Fruit fly (Drosophila melanogaster): ENCODE results near the gene CG32488.
A peak's percentile ranks its signal among the peaks of the same experiment; 100 is the strongest.

The CG32488 gene

DNA sequence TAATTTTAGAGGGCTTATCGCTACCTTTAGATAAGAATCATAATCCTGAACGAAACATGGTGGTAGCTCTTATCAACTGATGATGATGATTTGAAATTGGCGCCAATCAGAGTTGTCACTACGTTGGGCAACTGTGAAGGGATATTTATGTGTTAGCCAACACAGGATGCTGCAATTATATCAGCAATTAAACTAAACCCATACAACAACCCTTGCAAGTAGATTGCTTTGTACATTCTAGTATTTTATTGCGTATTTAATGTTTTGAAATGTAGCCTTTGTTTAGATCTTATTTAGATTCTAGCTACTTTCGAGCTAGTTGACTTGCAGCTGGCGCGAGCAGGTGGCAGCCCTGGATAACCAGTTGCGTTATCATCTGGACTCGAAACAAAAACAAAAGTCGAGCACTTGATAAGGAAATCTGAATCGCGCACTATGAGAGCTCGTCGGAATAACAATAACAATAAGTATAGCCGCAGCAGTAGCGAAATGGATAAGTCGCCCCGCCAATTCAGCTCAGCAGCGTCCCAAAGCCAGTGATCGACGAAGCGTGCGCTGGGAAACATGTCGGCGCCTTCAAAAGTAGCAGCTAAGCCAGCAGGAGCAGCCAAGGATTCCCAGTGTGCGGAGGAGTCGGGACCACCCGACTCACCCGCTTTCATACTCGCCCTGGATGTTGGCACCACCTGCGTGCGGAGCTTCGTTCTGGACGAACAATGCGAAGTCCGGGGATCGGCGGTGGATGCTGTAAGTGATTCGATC lies 36.4 kb upstream of the CG32488 start, which contains the start of gene CG1271 (continued):
- TF ChIP-seq esn (GFP tag; optimal IDR thresholded peaks at IDR 0.05) (peak; percentile 62), acj6 (GFP tag; optimal IDR thresholded peaks at IDR 0.05) (no peak), fd85E (GFP tag; optimal IDR thresholded peaks at IDR 0.05) (no peak), CG3032 (tag; optimal IDR thresholded peaks at IDR 0.05) (peak; percentile 63), OdsH (GFP tag; optimal IDR thresholded peaks at IDR 0.05) (no peak), Met (GFP tag; optimal IDR thresholded peaks at IDR 0.05) (no peak), CG32006 (GFP tag; optimal IDR thresholded peaks at IDR 0.05) (no peak), CG31627 (GFP tag; optimal IDR thresholded peaks at IDR 0.05) (peak; percentile 64), CG8319 (GFP tag; optimal IDR thresholded peaks at IDR 0.05) (peak; percentile 43), dsx (GFP tag; optimal IDR thresholded peaks at IDR 0.05; ENCODE audit: poor library complexity, severe bottlenecking) (peak; percentile 13), Sox102F (GFP tag; optimal IDR thresholded peaks at IDR 0.05) (no peak), fkh (GFP tag; optimal IDR thresholded peaks at IDR 0.05) (no peak), lz (GFP tag; optimal IDR thresholded peaks at IDR 0.05) (peak; percentile 59), CG3919 (GFP tag; optimal IDR thresholded peaks at IDR 0.05) (peak; percentile 69), Smox (GFP tag; optimal IDR thresholded peaks at IDR 0.05) (no peak), dac (GFP tag; optimal IDR thresholded peaks at IDR 0.05) (no peak), spab (GFP tag; optimal IDR thresholded peaks at IDR 0.05) (no peak), pdm3 (GFP tag; optimal IDR thresholded peaks at IDR 0.05) (no peak), CG7368 (GFP tag; optimal IDR thresholded peaks at IDR 0.05) (no peak), CG10669 (GFP tag; optimal IDR thresholded peaks at IDR 0.05) (no peak), CG6163 (GFP tag; IDR thresholded peaks at IDR 0.05) (peak; percentile 38; the same call in 2 of the 3 replicates), CG11294 (GFP tag; IDR thresholded peaks at IDR 0.05) (no peak), net (GFP tag; optimal IDR thresholded peaks at IDR 0.05) (no peak), Ets21C (GFP tag; optimal IDR thresholded peaks at IDR 0.05) (no peak), CG11902 (GFP tag; optimal IDR thresholded peaks at IDR 0.05) (peak; percentile 35), Hr39 (GFP tag; optimal IDR thresholded peaks at IDR 0.05) (no peak), ss (GFP tag; optimal IDR thresholded peaks at IDR 0.05) (peak in 1 of 2 experiments; percentile 40), vri (GFP tag; optimal IDR thresholded peaks at IDR 0.05) (peak; percentile 30), Blimp-1 (GFP tag; optimal IDR thresholded peaks at IDR 0.05) (peak; percentile 20)

DNA sequence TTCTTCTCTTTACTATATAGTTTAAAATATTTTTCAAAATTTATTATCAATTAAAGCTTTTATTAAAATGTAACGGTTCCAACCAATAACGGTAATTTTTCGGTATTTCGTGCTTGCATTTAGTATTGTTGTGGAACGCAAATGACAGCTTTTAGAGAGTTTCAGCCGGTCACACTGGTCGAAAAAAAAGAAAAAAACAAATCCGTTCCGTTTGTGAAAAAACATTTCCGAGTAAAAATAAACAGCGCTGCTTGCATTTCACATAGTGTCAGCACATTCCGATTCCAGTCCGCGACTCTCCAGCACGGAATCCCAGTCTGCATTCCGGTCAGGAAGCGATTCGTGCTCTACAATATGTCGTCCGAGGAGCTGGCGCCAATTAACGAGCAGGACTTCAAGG lies 34.3 kb upstream of the CG32488 start, which contains the start of gene CG32485:
Gene CG32485 (plus strand): TSS at position 139 of the 400 bp plus-strand sequence.
- TF ChIP-seq salr (GFP tag; optimal IDR thresholded peaks at IDR 0.05), result no peak
- TF ChIP-seq Ets21C (GFP tag; optimal IDR thresholded peaks at IDR 0.05), result no peak
- peak; percentile 58; the same call in 1 of the 3 replicates for TF ChIP-seq CG8119 (GFP tag; IDR thresholded peaks at IDR 0.05)
- no peak for TF ChIP-seq esn (GFP tag; optimal IDR thresholded peaks at IDR 0.05)
- no peak for TF ChIP-seq CG34406 (GFP tag; optimal IDR thresholded peaks at IDR 0.05)
- TF ChIP-seq Blimp-1 (GFP tag; optimal IDR thresholded peaks at IDR 0.05), result no peak
- no peak for TF ChIP-seq Met (GFP tag; optimal IDR thresholded peaks at IDR 0.05)
- TF ChIP-seq vri (GFP tag; optimal IDR thresholded peaks at IDR 0.05), result no peak
- peak; percentile 27 for TF ChIP-seq CG3032 (tag; optimal IDR thresholded peaks at IDR 0.05)
- peak in 1 of 2 experiments; percentile 22 for TF ChIP-seq ss (GFP tag; optimal IDR thresholded peaks at IDR 0.05)
- TF ChIP-seq CG9139 (GFP tag; optimal IDR thresholded peaks at IDR 0.05), result no peak
- TF ChIP-seq Hr4 (GFP tag; optimal IDR thresholded peaks at IDR 0.05), result no peak
- no peak for TF ChIP-seq Eip93F (GFP tag; optimal IDR thresholded peaks at IDR 0.05)
- no peak for TF ChIP-seq lz (GFP tag; optimal IDR thresholded peaks at IDR 0.05)
- TF ChIP-seq CG7368 (GFP tag; optimal IDR thresholded peaks at IDR 0.05), result no peak
- no peak for TF ChIP-seq CG11762 (GFP tag; optimal IDR thresholded peaks at IDR 0.05; ENCODE audit: insufficient read depth)
- no peak for TF ChIP-seq dsx (GFP tag; optimal IDR thresholded peaks at IDR 0.05; ENCODE audit: poor library complexity, severe bottlenecking)
- TF ChIP-seq CG3919 (GFP tag; optimal IDR thresholded peaks at IDR 0.05), result no peak
- no peak for TF ChIP-seq CG1621 (tag; optimal IDR thresholded peaks at IDR 0.05)
- no peak for TF ChIP-seq topi (GFP tag; optimal IDR thresholded peaks at IDR 0.05)
- no peak for TF ChIP-seq Lpt (GFP tag; optimal IDR thresholded peaks at IDR 0.05)
- TF ChIP-seq CG10669 (GFP tag; optimal IDR thresholded peaks at IDR 0.05), result no peak
- no peak for TF ChIP-seq Hr38 (GFP tag; optimal IDR thresholded peaks at IDR 0.05)
- TF ChIP-seq spab (GFP tag; optimal IDR thresholded peaks at IDR 0.05), result no peak
- TF ChIP-seq CG8632 (GFP tag; optimal IDR thresholded peaks at IDR 0.05), result no peak
- TF ChIP-seq acj6 (GFP tag; optimal IDR thresholded peaks at IDR 0.05), result no peak
- no peak for TF ChIP-seq Sox102F (GFP tag; optimal IDR thresholded peaks at IDR 0.05)
- TF ChIP-seq CG16779 (tag; optimal IDR thresholded peaks at IDR 0.05), result no peak
- TF ChIP-seq Ets96B (tag; optimal IDR thresholded peaks at IDR 0.05), result peak; percentile 25
- TF ChIP-seq pdm3 (GFP tag; optimal IDR thresholded peaks at IDR 0.05), result no peak
- TF ChIP-seq CG6808 (GFP tag; optimal IDR thresholded peaks at IDR 0.05), result no peak
- peak; percentile 38; the same call in 1 of the 2 replicates for TF ChIP-seq CG15336 (GFP tag; IDR thresholded peaks at IDR 0.05)
- TF ChIP-seq Gug (GFP tag; IDR thresholded peaks at IDR 0.05), result no peak
- peak; percentile 40; the same call in 2 of the 3 replicates for TF ChIP-seq eg (GFP tag; IDR thresholded peaks at IDR 0.05)
